Fruit fly (Drosophila melanogaster): ENCODE results near the gene Dph3.

Dph3 gene

DNA sequence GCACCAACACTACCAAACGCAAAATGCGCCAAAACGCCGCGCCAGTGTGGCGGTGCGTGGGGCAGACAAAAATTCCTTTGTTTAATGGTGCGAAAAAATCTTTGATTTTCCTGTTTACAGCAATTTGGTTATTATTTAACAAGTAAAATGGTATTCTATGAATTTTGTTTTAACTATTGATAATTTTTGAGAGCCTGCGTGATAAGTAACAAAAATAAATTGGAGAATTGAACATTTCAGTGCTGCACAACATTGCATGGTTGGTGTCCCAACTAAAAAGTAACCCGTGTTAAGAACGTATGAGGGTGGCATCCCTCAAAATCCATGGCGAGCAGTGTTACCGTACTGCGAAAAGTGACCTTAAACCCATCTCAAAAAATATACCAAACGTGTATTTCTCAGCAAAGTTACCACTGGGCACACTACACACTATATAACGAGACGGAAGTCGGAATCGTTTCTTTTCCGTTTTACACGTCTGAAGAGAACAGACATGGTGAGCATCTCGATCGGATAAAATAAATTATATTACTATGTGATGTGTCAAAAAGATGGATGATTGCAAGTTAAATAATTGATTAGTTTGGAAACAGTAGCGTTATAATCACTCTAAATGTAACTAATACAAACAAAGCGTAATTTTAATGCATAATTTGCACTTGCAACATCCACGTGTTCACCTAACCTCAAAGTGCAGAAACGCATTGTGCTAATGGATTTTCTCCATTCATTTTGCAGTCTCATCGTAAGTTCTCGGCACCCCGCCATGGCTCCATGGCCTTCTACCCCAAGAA is 10.1 kb upstream of the Dph3 start, which contains the start of the genes CG6693 and RpL3 (continued):
- TF ChIP-seq CG8632 (GFP tag; optimal IDR thresholded peaks at IDR 0.05) (peak; percentile 40), CG1621 (tag; optimal IDR thresholded peaks at IDR 0.05) (peak; percentile 58), CG16779 (tag; optimal IDR thresholded peaks at IDR 0.05) (peak; percentile 78), CG6163 (GFP tag; IDR thresholded peaks at IDR 0.05) (peak; percentile 68), CG3919 (GFP tag; optimal IDR thresholded peaks at IDR 0.05) (peak; percentile 76), CG11294 (GFP tag; IDR thresholded peaks at IDR 0.05) (no peak), CG10631 (GFP tag; optimal IDR thresholded peaks at IDR 0.05) (no peak), CG15336 (GFP tag; IDR thresholded peaks at IDR 0.05) (peak; percentile 44; the same call in 1 of the 2 replicates), spab (GFP tag; optimal IDR thresholded peaks at IDR 0.05) (no peak), CG8319 (GFP tag; optimal IDR thresholded peaks at IDR 0.05) (no peak), acj6 (GFP tag; optimal IDR thresholded peaks at IDR 0.05) (no peak), topi (GFP tag; optimal IDR thresholded peaks at IDR 0.05) (peak; percentile 78), fkh (GFP tag; optimal IDR thresholded peaks at IDR 0.05) (peak; percentile 28), Hr4 (GFP tag; optimal IDR thresholded peaks at IDR 0.05) (no peak), fd85E (GFP tag; optimal IDR thresholded peaks at IDR 0.05) (peak; percentile 53), Met (GFP tag; optimal IDR thresholded peaks at IDR 0.05) (peak; percentile 73), Ets21C (GFP tag; optimal IDR thresholded peaks at IDR 0.05) (peak; percentile 28), Hr38 (GFP tag; optimal IDR thresholded peaks at IDR 0.05) (no peak), CG6792 (GFP tag; optimal IDR thresholded peaks at IDR 0.05) (peak; percentile 43), Eip78C (GFP tag) (peak; percentile 91), Eip93F (GFP tag; optimal IDR thresholded peaks at IDR 0.05) (no peak), dsx (GFP tag; optimal IDR thresholded peaks at IDR 0.05; ENCODE audit: poor library complexity, severe bottlenecking) (peak; percentile 75), CG7368 (GFP tag; optimal IDR thresholded peaks at IDR 0.05) (peak; percentile 59), Ets96B (tag; optimal IDR thresholded peaks at IDR 0.05) (peak; percentile 59), CG32006 (GFP tag; optimal IDR thresholded peaks at IDR 0.05) (no peak), ss (GFP tag; optimal IDR thresholded peaks at IDR 0.05) (peak; percentile 82 to 83), CG10669 (GFP tag; optimal IDR thresholded peaks at IDR 0.05) (peak; percentile 61), cyc (GFP tag; optimal IDR thresholded peaks at IDR 0.05) (peak; percentile 41), CG11762 (GFP tag; optimal IDR thresholded peaks at IDR 0.05; ENCODE audit: insufficient read depth) (peak; percentile 51), lz (GFP tag; optimal IDR thresholded peaks at IDR 0.05) (peak; percentile 54)

- TF ChIP-seq Met (GFP tag; optimal IDR thresholded peaks at IDR 0.05) (no peak), CG34406 (GFP tag; optimal IDR thresholded peaks at IDR 0.05) (no peak), ss (GFP tag; optimal IDR thresholded peaks at IDR 0.05) (no peak), dsx (GFP tag; optimal IDR thresholded peaks at IDR 0.05; ENCODE audit: poor library complexity, severe bottlenecking) (no peak), Eip78C (GFP tag) (no peak), Eip75B (GFP tag; optimal IDR thresholded peaks at IDR 0.05) (no peak), eg (GFP tag; IDR thresholded peaks at IDR 0.05) (no peak), CG9139 (GFP tag; optimal IDR thresholded peaks at IDR 0.05) (no peak), fd59A (GFP tag; optimal IDR thresholded peaks at IDR 0.05) (no peak), Smox (GFP tag; optimal IDR thresholded peaks at IDR 0.05) (no peak), CG8632 (GFP tag; optimal IDR thresholded peaks at IDR 0.05) (no peak), pdm3 (GFP tag; optimal IDR thresholded peaks at IDR 0.05) (no peak), achi (GFP tag; optimal IDR thresholded peaks at IDR 0.05) (no peak), CG6792 (GFP tag; optimal IDR thresholded peaks at IDR 0.05) (no peak), salr (GFP tag; optimal IDR thresholded peaks at IDR 0.05) (no peak), Hr38 (GFP tag; optimal IDR thresholded peaks at IDR 0.05) (no peak), Ets21C (GFP tag; optimal IDR thresholded peaks at IDR 0.05) (no peak), CG10669 (GFP tag; optimal IDR thresholded peaks at IDR 0.05) (no peak), CG8119 (GFP tag; IDR thresholded peaks at IDR 0.05) (no peak)
Observed at dm6 chr3R:11222587-11222986, 9.1 kb upstream of the Dph3 start.

Data from whole organism, prepupa.